Fruit fly (Drosophila melanogaster) whole organism, embryonic: ENCODE measurements around the gene Snm1.
A peak's percentile ranks its signal among the peaks of the same experiment; 100 is the strongest.

Experiments used
- B-H1 ChIP-seq: fragments of 200-800 bp; sonication (Bioruptor generic); IDR thresholded peaks from 3 replicates; pipeline ENCODE4 v1.3.6; 2022; ENCODE audit warnings: missing biosample characterization, missing genetic modification characterization
- CG10209 ChIP-seq: fragments of 200-800 bp; sonication (Bioruptor generic); optimal IDR thresholded peaks from 3 replicates; lab custom pipeline; 2017; ENCODE audit warnings: missing biosample characterization, mild to moderate bottlenecking, missing genetic modification characterization, missing genetic modification reagents
- CG10321 ChIP-seq: fragments of 200-800 bp; sonication (Bioruptor generic); IDR thresholded peaks from 2 replicates; pipeline ENCODE4 v1.3.6; 2022; ENCODE audit warnings: missing biosample characterization, missing genetic modification characterization
- CG10959 ChIP-seq: fragments of 200-800 bp; sonication (Bioruptor generic); IDR thresholded peaks from 2 replicates; pipeline ENCODE4 v1.3.6; 2022; ENCODE audit warnings: missing biosample characterization, missing genetic modification characterization
- CG13296 ChIP-seq: fragments of 200-800 bp; sonication (Bioruptor generic); optimal IDR thresholded peaks from 3 replicates; lab custom pipeline; 2018; ENCODE audit warnings: missing biosample characterization, mild to moderate bottlenecking, missing genetic modification characterization
- CG13894 ChIP-seq: fragments of 200-800 bp; sonication (Bioruptor generic); optimal IDR thresholded peaks from 3 replicates; lab custom pipeline; 2018; ENCODE audit warnings: missing biosample characterization, mild to moderate bottlenecking, missing genetic modification characterization, moderate library complexity
- CG15011 ChIP-seq: fragments of 200-800 bp; sonication (Bioruptor generic); optimal IDR thresholded peaks from 3 replicates; lab custom pipeline; 2018; ENCODE audit warnings: missing biosample characterization, mild to moderate bottlenecking, missing genetic modification characterization
- CG16815 ChIP-seq: fragments of 200-800 bp; sonication (Bioruptor generic); optimal IDR thresholded peaks from 3 replicates; lab custom pipeline; 2017; ENCODE audit warnings: missing biosample characterization, mild to moderate bottlenecking, missing genetic modification characterization
- CG16863 ChIP-seq: fragments of 200-800 bp; sonication (Bioruptor generic); optimal IDR thresholded peaks from 3 replicates; lab custom pipeline; 2016; ENCODE audit warnings: missing biosample characterization, missing genetic modification characterization
- CG18262 ChIP-seq: fragments of 200-800 bp; optimal IDR thresholded peaks from 3 replicates; lab custom pipeline; 2019; ENCODE audit warnings: missing biosample characterization, mild to moderate bottlenecking, missing genetic modification characterization, moderate library complexity
- CG1832 ChIP-seq: fragments of 200-800 bp; sonication (Bioruptor generic); optimal IDR thresholded peaks from 2 replicates; lab custom pipeline; 2017; ENCODE audit warnings: missing biosample characterization, mild to moderate bottlenecking, missing genetic modification characterization, inconsistent platforms
- CG3407 ChIP-seq: fragments of 200-800 bp; sonication (Bioruptor generic); optimal IDR thresholded peaks from 2 replicates; lab custom pipeline; 2018; ENCODE audit warnings: missing biosample characterization, mild to moderate bottlenecking, missing genetic modification characterization
- CG34422 ChIP-seq: fragments of 200-800 bp; sonication (Bioruptor generic); IDR thresholded peaks from 3 replicates; pipeline ENCODE4 v1.3.6; 2022; ENCODE audit warnings: missing biosample characterization, missing genetic modification characterization
- CG4707 ChIP-seq: fragments of 200-800 bp; sonication (Bioruptor generic); optimal IDR thresholded peaks from 2 replicates; lab custom pipeline; 2018; ENCODE audit warnings: missing biosample characterization, mild to moderate bottlenecking, missing genetic modification characterization, moderate library complexity
- CG6765 ChIP-seq: fragments of 200-800 bp; sonication (Bioruptor generic); optimal IDR thresholded peaks from 3 replicates; lab custom pipeline; 2017; ENCODE audit warnings: missing biosample characterization, mild to moderate bottlenecking, missing genetic modification characterization
- CG6854 ChIP-seq: fragments of 200-800 bp; sonication (Bioruptor generic); optimal IDR thresholded peaks from 3 replicates; lab custom pipeline; 2017; ENCODE audit warnings: missing biosample characterization, mild to moderate bottlenecking, missing genetic modification characterization
- CG7271 ChIP-seq: fragments of 200-800 bp; sonication (Bioruptor generic); optimal IDR thresholded peaks from 2 replicates; lab custom pipeline; 2018; ENCODE audit warnings: missing biosample characterization, mild to moderate bottlenecking, missing genetic modification characterization, moderate library complexity
- CG7357 ChIP-seq: fragments of 200-800 bp; sonication (Bioruptor generic); IDR thresholded peaks from 3 replicates; pipeline ENCODE4 v1.3.6; 2022; ENCODE audit warnings: missing biosample characterization, missing genetic modification characterization
- CG7839 ChIP-seq: fragments of 200-800 bp; sonication (Bioruptor generic); optimal IDR thresholded peaks from 3 replicates; lab custom pipeline; 2018; ENCODE audit warnings: missing biosample characterization, mild to moderate bottlenecking, missing genetic modification characterization, moderate library complexity
- CG8944 ChIP-seq: fragments of 200-800 bp; sonication (Bioruptor generic); optimal IDR thresholded peaks from 3 replicates; lab custom pipeline; 2016; ENCODE audit warnings: missing biosample characterization, missing genetic modification characterization
- CG9609 ChIP-seq: fragments of 200-800 bp; sonication (Bioruptor generic); optimal IDR thresholded peaks from 3 replicates; lab custom pipeline; 2016; ENCODE audit warnings: missing biosample characterization, missing genetic modification characterization
- CG9932 ChIP-seq: fragments of 200-800 bp; sonication (Bioruptor generic); IDR thresholded peaks from 2 replicates; pipeline ENCODE4 v1.3.6; 2022; ENCODE audit warnings: missing biosample characterization, missing genetic modification characterization
- CoRest ChIP-seq: fragments of 200-800 bp; sonication (Bioruptor generic); optimal IDR thresholded peaks from 3 replicates; lab custom pipeline; 2018; ENCODE audit warnings: missing biosample characterization, mild to moderate bottlenecking, missing genetic modification characterization, moderate library complexity
- Dad ChIP-seq: fragments of 200-800 bp; sonication (Bioruptor generic); optimal IDR thresholded peaks from 3 replicates; lab custom pipeline; 2016; ENCODE audit warnings: missing biosample characterization, missing genetic modification characterization
- Dp ChIP-seq: fragments of 200-800 bp; sonication (Bioruptor generic); optimal IDR thresholded peaks from 2 replicates; lab custom pipeline; 2018; ENCODE audit warnings: missing biosample characterization, mild to moderate bottlenecking, missing genetic modification characterization, moderate library complexity
- Elba2 ChIP-seq: fragments of 200-800 bp; sonication (Bioruptor generic); optimal IDR thresholded peaks from 3 replicates; lab custom pipeline; 2016; ENCODE audit warnings: missing biosample characterization, missing genetic modification characterization
- Ets97D ChIP-seq: fragments of 200-800 bp; sonication (Bioruptor generic); optimal IDR thresholded peaks from 3 replicates; lab custom pipeline; 2016; ENCODE audit warnings: missing biosample characterization, missing genetic modification characterization
- Gsc ChIP-seq: fragments of 200-800 bp; sonication (Bioruptor generic); IDR thresholded peaks from 2 replicates; pipeline ENCODE4 v1.3.6; 2022; ENCODE audit warnings: missing biosample characterization, missing genetic modification characterization
- HLH54F ChIP-seq: fragments of 200-800 bp; sonication (Bioruptor generic); optimal IDR thresholded peaks from 3 replicates; lab custom pipeline; 2016; ENCODE audit warnings: missing biosample characterization, missing genetic modification characterization
- Hr3 ChIP-seq: fragments of 200-800 bp; sonication (Bioruptor generic); optimal IDR thresholded peaks from 3 replicates; lab custom pipeline; 2016; ENCODE audit warnings: missing biosample characterization, missing genetic modification characterization
- Kr ChIP-seq: fragments of 200-800 bp; sonication (Bioruptor generic); optimal IDR thresholded peaks from 2 replicates; lab custom pipeline; 2017; ENCODE audit warnings: missing biosample characterization, mild to moderate bottlenecking, missing genetic modification characterization
- Meics ChIP-seq: fragments of 200-800 bp; sonication (Bioruptor generic); optimal IDR thresholded peaks from 2 replicates; lab custom pipeline; 2017; ENCODE audit warnings: missing biosample characterization, mild to moderate bottlenecking, missing genetic modification characterization
- Oaz ChIP-seq: fragments of 200-800 bp; sonication (Bioruptor generic); IDR thresholded peaks from 2 replicates; pipeline ENCODE4 v1.3.6; 2022; ENCODE audit warnings: missing biosample characterization, missing genetic modification characterization
- Ptx1 ChIP-seq: fragments of 200-800 bp; sonication (Bioruptor generic); IDR thresholded peaks from 2 replicates; pipeline ENCODE4 v1.3.6; 2022; ENCODE audit warnings: missing biosample characterization, missing genetic modification characterization
- Rx ChIP-seq: fragments of 200-800 bp; sonication (Bioruptor generic); IDR thresholded peaks from 2 replicates; pipeline ENCODE4 v1.3.6; 2022; ENCODE audit warnings: missing biosample characterization, missing genetic modification characterization
- Xbp1 ChIP-seq: fragments of 200-800 bp; sonication (Bioruptor generic); optimal IDR thresholded peaks from 3 replicates; lab custom pipeline; 2016; ENCODE audit warnings: missing biosample characterization, mild to moderate bottlenecking, missing genetic modification characterization
- ac ChIP-seq: fragments of 200-800 bp; sonication (Bioruptor generic); optimal IDR thresholded peaks from 3 replicates; lab custom pipeline; 2017; ENCODE audit warnings: missing biosample characterization, mild to moderate bottlenecking, missing genetic modification characterization
- br ChIP-seq: fragments of >200 bp; optimal IDR thresholded peaks from 2 replicates; lab custom pipeline; 2017
- cas ChIP-seq: fragments of 200-800 bp; sonication (Bioruptor generic); IDR thresholded peaks from 2 replicates; pipeline ENCODE4 v1.3.6; 2022; ENCODE audit warnings: missing biosample characterization, missing genetic modification characterization
- chn ChIP-seq: fragments of 200-800 bp; sonication (Bioruptor generic); optimal IDR thresholded peaks from 2 replicates; lab custom pipeline; 2016; ENCODE audit warnings: missing biosample characterization, missing genetic modification characterization
- esg ChIP-seq: fragments of 200-800 bp; sonication (Bioruptor generic); conservative IDR thresholded peaks from 2 replicates; pipeline ENCODE4 v1.3.6; 2022; ENCODE audit warnings: missing biosample characterization, missing genetic modification characterization
- exex ChIP-seq: fragments of 200-800 bp; sonication (Bioruptor generic); optimal IDR thresholded peaks from 4 replicates; lab custom pipeline; 2018; ENCODE audit warnings: missing biosample characterization, mild to moderate bottlenecking, missing genetic modification characterization, moderate library complexity
- h ChIP-seq: fragments of >200 bp; optimal IDR thresholded peaks from 2 replicates; lab custom pipeline; 2017
- hb ChIP-seq: fragments of 200-800 bp; sonication (Bioruptor generic); IDR thresholded peaks from 3 replicates; pipeline ENCODE4 v1.3.6; 2022; ENCODE audit warnings: missing biosample characterization, missing genetic modification characterization; ENCODE audit not compliant: partially characterized antibody
- pan ChIP-seq, 4 experiments: fragments of >200 bp in 3 of 4; fragments of 200-800 bp in 1 of 4; sonication (Bioruptor generic) in 1 of 4; optimal IDR thresholded peaks in 3 of 4; IDR thresholded peaks in 1 of 4; 2 replicates each; pipeline versions ENCODE4 v1.3.6 to Lab custom; 2017 to 2022; ENCODE audit warnings: missing biosample characterization in 2 of 4, missing genetic modification characterization in 2 of 4, mixed read lengths in 1 of 4
- peb ChIP-seq: fragments of 200-800 bp; sonication (Bioruptor generic); IDR thresholded peaks from 2 replicates; pipeline ENCODE4 v1.3.6; 2022; ENCODE audit warnings: missing biosample characterization, missing genetic modification characterization
- pnt ChIP-seq: fragments of 200-800 bp; sonication (Bioruptor generic); optimal IDR thresholded peaks from 3 replicates; lab custom pipeline; 2016; ENCODE audit warnings: missing biosample characterization, missing genetic modification characterization
- sna ChIP-seq: fragments of 200-800 bp; sonication (Bioruptor generic); IDR thresholded peaks from 2 replicates; pipeline ENCODE4 v1.3.6; 2022; ENCODE audit warnings: missing biosample characterization, missing genetic modification characterization; ENCODE audit not compliant: partially characterized antibody
- tll ChIP-seq, 2 experiments: fragments of 200-800 bp in 1 of 2; fragments of >200 bp in 1 of 2; sonication (Bioruptor generic) in 1 of 2; optimal IDR thresholded peaks; 2 replicates each; lab custom pipeline; 2017 to 2019; ENCODE audit warnings: missing biosample characterization in 2 of 2, missing genetic modification characterization in 2 of 2, mild to moderate bottlenecking in 1 of 2, moderate library complexity in 1 of 2
- vfl ChIP-seq: fragments of 200-800 bp; sonication (Bioruptor generic); optimal IDR thresholded peaks from 2 replicates; lab custom pipeline; 2016; ENCODE audit warnings: missing biosample characterization, missing genetic modification characterization
- zen ChIP-seq: fragments of 200-800 bp; sonication (Bioruptor generic); optimal IDR thresholded peaks from 3 replicates; lab custom pipeline; 2018; ENCODE audit warnings: missing biosample characterization, mild to moderate bottlenecking, missing genetic modification characterization, moderate library complexity

Gene Snm1

DNA sequence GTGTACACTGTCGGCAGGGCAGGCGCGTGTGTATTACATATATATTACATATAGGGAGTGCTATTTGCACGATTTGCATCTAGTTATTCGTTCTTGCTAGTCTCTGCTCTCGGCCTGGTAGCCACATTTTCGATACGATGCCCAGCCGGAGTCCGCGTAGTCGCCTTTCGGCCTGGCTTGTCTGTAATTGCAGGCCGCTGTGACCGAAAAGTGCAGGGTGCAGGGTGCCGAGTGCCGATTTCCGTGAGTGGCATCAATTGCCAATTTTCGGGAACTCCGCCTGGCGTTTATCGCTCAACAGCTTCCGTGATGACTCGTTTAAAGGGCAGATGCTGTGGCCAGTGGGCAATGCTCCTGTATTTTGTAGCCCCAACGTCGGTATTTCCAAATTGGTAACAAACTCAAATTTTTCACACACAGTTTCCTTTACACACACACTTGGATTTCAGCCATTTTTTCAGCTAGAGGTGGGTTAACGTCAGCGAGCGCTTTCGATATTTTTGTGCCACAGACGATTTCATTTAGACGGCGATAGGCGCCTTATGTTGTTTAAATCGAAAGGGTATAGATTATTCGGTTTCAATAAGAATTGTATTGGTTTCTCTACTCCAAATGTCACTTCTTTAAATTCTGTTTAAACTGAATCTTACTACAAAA lies 33.1 kb downstream of the Snm1 start, which contains the start of gene CG2926 (continued):
- no peak for TF ChIP-seq CG7839
- TF ChIP-seq CG6765 (GFP tag; lab: Kevin White, UChicago), result no peak
- TF ChIP-seq CG34422, result peak; percentile 82; the same call in 2 of the 3 replicates
- no peak for TF ChIP-seq peb (GFP tag; lab: Robert Waterston, UW)
- TF ChIP-seq CG3407, result no peak
- TF ChIP-seq Ets97D (GFP tag; lab: Kevin White, UChicago), result peak; percentile 55
- TF ChIP-seq CoRest (tag; lab: Kevin White, UChicago), result no peak
- TF ChIP-seq Elba2 (GFP tag; lab: Kevin White, UChicago), result peak; percentile 93
- TF ChIP-seq CG10959 (GFP tag; lab: Robert Waterston, UW), result no peak
- TF ChIP-seq exex (tag; lab: Kevin White, UChicago), result no peak
- no peak for TF ChIP-seq ac (GFP tag; lab: Kevin White, UChicago)
- peak; percentile 79 for TF ChIP-seq CG9932 (GFP tag; lab: Robert Waterston, UW)
- TF ChIP-seq pnt (GFP tag; lab: Kevin White, UChicago), result peak; percentile 33
- TF ChIP-seq CG18262 (tag; lab: Kevin White, UChicago), result no peak
- TF ChIP-seq CG10321 (GFP tag; lab: Robert Waterston, UW), result no peak
- TF ChIP-seq Hr3 (GFP tag; lab: Kevin White, UChicago), result no peak
- no peak for TF ChIP-seq CG16863 (GFP tag; lab: Kevin White, UChicago)
- TF ChIP-seq Dp, result peak; percentile 64
- no peak for TF ChIP-seq CG6854 (GFP tag; lab: Kevin White, UChicago)
- TF ChIP-seq CG8944 (GFP tag; lab: Kevin White, UChicago), result peak; percentile 9
- TF ChIP-seq CG15011 (GFP tag; lab: Kevin White, UChicago), result no peak
- TF ChIP-seq CG7271 (tag; lab: Kevin White, UChicago), result no peak
- peak; percentile 44 for TF ChIP-seq CG9609 (GFP tag; lab: Kevin White, UChicago)
- no peak for TF ChIP-seq br (lab: Kevin White, UChicago)
- TF ChIP-seq CG4707 (GFP tag; lab: Kevin White, UChicago), result no peak
- no peak for TF ChIP-seq CG1832 (GFP tag; lab: Kevin White, UChicago)
- TF ChIP-seq CG10209 (GFP tag; lab: Kevin White, UChicago), result no peak
- no peak for TF ChIP-seq esg (GFP tag; lab: Robert Waterston, UW)
- TF ChIP-seq chn (GFP tag; lab: Kevin White, UChicago), result no peak
- TF ChIP-seq Gsc (GFP tag; lab: Robert Waterston, UW), result no peak
- TF ChIP-seq CG13894 (tag; lab: Kevin White, UChicago), result no peak
- no peak for TF ChIP-seq h (lab: Kevin White, UChicago)
- TF ChIP-seq Ptx1 (GFP tag; lab: Robert Waterston, UW), result peak; percentile 51
- no peak for TF ChIP-seq CG7357 (GFP tag; lab: Robert Waterston, UW)
- no peak for TF ChIP-seq Dad (GFP tag; lab: Kevin White, UChicago)
- TF ChIP-seq tll (GFP tag; optimal IDR thresholded peaks at IDR 0.05; lab: Kevin White, UChicago), result no peak
- peak; percentile 84 for TF ChIP-seq hb
- no peak for TF ChIP-seq pan (optimal IDR thresholded peaks at IDR 0.05; lab: Kevin White, UChicago)
- peak in 1 of 2 experiments; percentile 16 for TF ChIP-seq pan (GFP tag; optimal IDR thresholded peaks at IDR 0.05 in 1 of 2, IDR thresholded peaks at IDR 0.05 in 1 of 2)
- no peak for TF ChIP-seq Xbp1 (GFP tag; lab: Kevin White, UChicago)
- no peak for TF ChIP-seq Oaz
- peak; percentile 38 for TF ChIP-seq vfl (GFP tag; lab: Kevin White, UChicago)
- no peak for TF ChIP-seq Kr
- no peak for TF ChIP-seq zen
- TF ChIP-seq CG16815, result no peak
- no peak for TF ChIP-seq B-H1 (GFP tag; lab: Robert Waterston, UW)
- no peak for TF ChIP-seq Rx (GFP tag; lab: Robert Waterston, UW)
- TF ChIP-seq CG13296 (GFP tag; lab: Kevin White, UChicago), result no peak
- TF ChIP-seq Meics (GFP tag; lab: Kevin White, UChicago), result no peak
- peak; percentile 59 for TF ChIP-seq sna
- no peak for TF ChIP-seq cas
- TF ChIP-seq HLH54F, result peak; percentile 46
